Worm (Caenorhabditis elegans): ENCODE results near the gene alh-13.

ce11 chrX:12825174-12825573 lies 43.0 kb downstream of the alh-13 start:
- TF ChIP-seq aly-2 (tag; optimal IDR thresholded peaks at IDR 0.05) (no peak), ama-1 (optimal IDR thresholded peaks at IDR 0.05) (no peak), nhr-12 (tag; optimal IDR thresholded peaks at IDR 0.05) (no peak), ztf-11 (tag; optimal IDR thresholded peaks at IDR 0.05) (no peak), elt-1 (tag; optimal IDR thresholded peaks at IDR 0.05) (no peak), fos-1 (tag; optimal IDR thresholded peaks at IDR 0.05) (no peak), skn-1 (tag; optimal IDR thresholded peaks at IDR 0.05) (no peak), pha-4 (tag; optimal IDR thresholded peaks at IDR 0.05) (no peak)
